Fruit fly (Drosophila melanogaster): ENCODE results near the gene rdx.

Gene rdx

dm6 chr3R:14052182-14053036 lies 20.6 kb upstream of the rdx start (continued):
- peak; percentile 82 for TF ChIP-seq CG12391 (tag; optimal IDR thresholded peaks at IDR 0.05)
- no peak for TF ChIP-seq ato (GFP tag; IDR thresholded peaks at IDR 0.05; ENCODE audit: partially characterized antibody)
- TF ChIP-seq CG4328 (GFP tag; optimal IDR thresholded peaks at IDR 0.05): peak; percentile 58
- peak; percentile 20 for TF ChIP-seq CG31365 (tag; optimal IDR thresholded peaks at IDR 0.05)
- TF ChIP-seq CG2129 (GFP tag; IDR thresholded peaks at IDR 0.05; ENCODE audit: partially characterized antibody): no peak
- peak; percentile 92 for TF ChIP-seq HLH54F (GFP tag; optimal IDR thresholded peaks at IDR 0.05)
- TF ChIP-seq knrl (GFP tag; IDR thresholded peaks at IDR 0.05; ENCODE audit: partially characterized antibody): no peak
- TF ChIP-seq oc (tag; optimal IDR thresholded peaks at IDR 0.05): peak; percentile 9
- peak; percentile 88 for TF ChIP-seq PHDP (tag; optimal IDR thresholded peaks at IDR 0.05)
- TF ChIP-seq lov (optimal IDR thresholded peaks at IDR 0.05): no peak
- no peak for TF ChIP-seq lov (GFP tag; IDR thresholded peaks at IDR 0.05)
- TF ChIP-seq CG14667 (GFP tag; IDR thresholded peaks at IDR 0.05): peak; percentile 73; the same call in 1 of the 2 replicates
- TF ChIP-seq CG12155 (GFP tag; optimal IDR thresholded peaks at IDR 0.05): peak; percentile 83
- peak; percentile 85 for TF ChIP-seq CG8924 (tag; optimal IDR thresholded peaks at IDR 0.05)
- TF ChIP-seq Mes4 (GFP tag; optimal IDR thresholded peaks at IDR 0.05): no peak
- TF ChIP-seq CG8281 (tag; optimal IDR thresholded peaks at IDR 0.05): peak; percentile 59
- peak; percentile 25 for TF ChIP-seq gcm (GFP tag; optimal IDR thresholded peaks at IDR 0.05)
- peak; percentile 65; the same call in 2 of the 3 replicates for TF ChIP-seq so (GFP tag; IDR thresholded peaks at IDR 0.05)
- no peak for TF ChIP-seq yki (optimal IDR thresholded peaks at IDR 0.05)
- TF ChIP-seq CG10431 (GFP tag; optimal IDR thresholded peaks at IDR 0.05): no peak
- peak; percentile 79 for TF ChIP-seq CG2889 (GFP tag; IDR thresholded peaks at IDR 0.05)
- TF ChIP-seq CG4820 (GFP tag; optimal IDR thresholded peaks at IDR 0.05): peak; percentile 61
- peak; percentile 89 for TF ChIP-seq CG10147 (GFP tag; optimal IDR thresholded peaks at IDR 0.05)
- peak; percentile 63 for TF ChIP-seq Oaz (GFP tag; IDR thresholded peaks at IDR 0.05)
- peak; percentile 10 for TF ChIP-seq CG7987 (GFP tag; optimal IDR thresholded peaks at IDR 0.05)
- peak; percentile 66; the same call in 1 of the 2 replicates for TF ChIP-seq CG16779 (GFP tag; IDR thresholded peaks at IDR 0.05)
- TF ChIP-seq Mad (GFP tag; optimal IDR thresholded peaks at IDR 0.05): peak; percentile 74
- peak; percentile 13 for TF ChIP-seq twi (tag; optimal IDR thresholded peaks at IDR 0.05)
- peak; percentile 63 for TF ChIP-seq ATbp (GFP tag; optimal IDR thresholded peaks at IDR 0.05)
- TF ChIP-seq hkb (optimal IDR thresholded peaks at IDR 0.05): no peak
- peak; percentile 81 for TF ChIP-seq hkb (GFP tag; IDR thresholded peaks at IDR 0.05)
- TF ChIP-seq fd3F (GFP tag; optimal IDR thresholded peaks at IDR 0.05): peak; percentile 91
- no peak for TF ChIP-seq HLH4C (GFP tag; IDR thresholded peaks at IDR 0.05; ENCODE audit: partially characterized antibody)
- TF ChIP-seq CG17612 (GFP tag; IDR thresholded peaks at IDR 0.05): peak; percentile 53; the same call in 1 of the 2 replicates
- peak; percentile 75 for TF ChIP-seq Nf-YC (tag; optimal IDR thresholded peaks at IDR 0.05)
- TF ChIP-seq lab (GFP tag; optimal IDR thresholded peaks at IDR 0.05): peak; percentile 93
- TF ChIP-seq C15 (GFP tag; IDR thresholded peaks at IDR 0.05): peak; percentile 77
- peak; percentile 77 for TF ChIP-seq CG18476 (GFP tag; optimal IDR thresholded peaks at IDR 0.05)
- TF ChIP-seq NFAT (GFP tag; IDR thresholded peaks at IDR 0.05): peak; percentile 92
- TF ChIP-seq CG4854 (GFP tag; optimal IDR thresholded peaks at IDR 0.05): peak; percentile 76
- TF ChIP-seq D (optimal IDR thresholded peaks at IDR 0.05): no peak
- TF ChIP-seq D (GFP tag; optimal IDR thresholded peaks at IDR 0.05): peak; percentile 17
- TF ChIP-seq CG7357 (GFP tag; IDR thresholded peaks at IDR 0.05): peak; percentile 78
- peak; percentile 91 for TF ChIP-seq klu (GFP tag; IDR thresholded peaks at IDR 0.05)
- TF ChIP-seq CG8765 (GFP tag; IDR thresholded peaks at IDR 0.05): peak; percentile 52; the same call in 1 of the 2 replicates
- TF ChIP-seq Fer1 (GFP tag; optimal IDR thresholded peaks at IDR 0.05): peak; percentile 89
- TF ChIP-seq eyg (GFP tag; optimal IDR thresholded peaks at IDR 0.05): peak; percentile 75
- TF ChIP-seq MBD-R2 (GFP tag; IDR thresholded peaks at IDR 0.05): peak; percentile 64; the same call in 1 of the 2 replicates
- TF ChIP-seq Sox100B (GFP tag; optimal IDR thresholded peaks at IDR 0.05): peak; percentile 76

Measured in whole organism, embryonic.